Fruit fly (Drosophila melanogaster) whole organism, embryonic: ENCODE data around the gene CG7140.

Source experiments
- Atf3 ChIP-seq: fragments of 200-800 bp; sonication (Bioruptor generic); optimal IDR thresholded peaks from 3 replicates; lab custom pipeline; 2016; ENCODE audit warnings: missing biosample characterization, missing genetic modification characterization
- Awh ChIP-seq: fragments of 200-800 bp; sonication (Bioruptor generic); IDR thresholded peaks from 2 replicates; pipeline ENCODE4, ENCODE4 v1.3.6; 2022; ENCODE audit warnings: missing biosample characterization, missing genetic modification characterization
- CG12391 ChIP-seq: fragments of 200-800 bp; sonication (Bioruptor generic); optimal IDR thresholded peaks from 3 replicates; lab custom pipeline; 2018; ENCODE audit warnings: missing biosample characterization, mild to moderate bottlenecking, missing genetic modification characterization, moderate library complexity
- CG12659 ChIP-seq: fragments of 200-800 bp; sonication (Bioruptor generic); optimal IDR thresholded peaks from 3 replicates; lab custom pipeline; 2017; ENCODE audit warnings: mild to moderate bottlenecking, missing biosample characterization, missing genetic modification reagents, missing genetic modification characterization
- CG13123 ChIP-seq: fragments of 200-800 bp; sonication (Bioruptor generic); optimal IDR thresholded peaks from 2 replicates; lab custom pipeline; 2016; ENCODE audit warnings: missing biosample characterization, missing genetic modification characterization
- CG13624 ChIP-seq: fragments of 200-800 bp; sonication (Bioruptor generic); optimal IDR thresholded peaks from 2 replicates; lab custom pipeline; 2016; ENCODE audit warnings: missing biosample characterization, missing genetic modification characterization
- CG1647 ChIP-seq: fragments of 200-800 bp; sonication (Bioruptor generic); optimal IDR thresholded peaks from 3 replicates; lab custom pipeline; 2016; ENCODE audit warnings: missing biosample characterization, missing genetic modification characterization
- CG18476 ChIP-seq: fragments of 200-800 bp; sonication (Bioruptor generic); optimal IDR thresholded peaks from 2 replicates; lab custom pipeline; 2016; ENCODE audit warnings: missing biosample characterization, mild to moderate bottlenecking, missing genetic modification characterization
- CG2199 ChIP-seq: fragments of 200-800 bp; sonication (Bioruptor generic); IDR thresholded peaks from 3 replicates; pipeline ENCODE4 v1.3.6; 2022; ENCODE audit warnings: missing biosample characterization, missing genetic modification characterization
- CG33557 ChIP-seq: fragments of 200-800 bp; sonication (Bioruptor generic); optimal IDR thresholded peaks from 2 replicates; lab custom pipeline; 2019; ENCODE audit warnings: missing biosample characterization, mild to moderate bottlenecking, missing genetic modification characterization, moderate library complexity
- CG4424 ChIP-seq: fragments of 200-800 bp; sonication (Bioruptor generic); optimal IDR thresholded peaks from 3 replicates; lab custom pipeline; 2016; ENCODE audit warnings: missing biosample characterization, missing genetic modification characterization
- CG5245 ChIP-seq: fragments of 200-800 bp; sonication (Bioruptor generic); optimal IDR thresholded peaks from 3 replicates; lab custom pipeline; 2016; ENCODE audit warnings: missing biosample characterization, missing genetic modification characterization
- CG7839 ChIP-seq: fragments of 200-800 bp; sonication (Bioruptor generic); optimal IDR thresholded peaks from 3 replicates; lab custom pipeline; 2018; ENCODE audit warnings: missing biosample characterization, mild to moderate bottlenecking, missing genetic modification characterization, moderate library complexity
- CG7987 ChIP-seq: fragments of 200-800 bp; sonication (Bioruptor generic); optimal IDR thresholded peaks from 2 replicates; lab custom pipeline; 2018; ENCODE audit warnings: missing biosample characterization, mild to moderate bottlenecking, missing genetic modification characterization, moderate library complexity
- CG8924 ChIP-seq: fragments of 200-800 bp; optimal IDR thresholded peaks from 3 replicates; lab custom pipeline; 2019; ENCODE audit warnings: missing biosample characterization, mild to moderate bottlenecking, missing genetic modification characterization, moderate library complexity
- Dp ChIP-seq: fragments of 200-800 bp; sonication (Bioruptor generic); optimal IDR thresholded peaks from 2 replicates; lab custom pipeline; 2018; ENCODE audit warnings: missing biosample characterization, mild to moderate bottlenecking, missing genetic modification characterization, moderate library complexity
- Ets65A ChIP-seq: fragments of 200-800 bp; sonication (Bioruptor generic); peaks from one replicate; lab custom pipeline; 2016; ENCODE audit warnings: missing biosample characterization, missing genetic modification characterization
- GATAe ChIP-seq: fragments of 200-800 bp; sonication (Bioruptor generic); conservative IDR thresholded peaks from 2 replicates; pipeline ENCODE4 v1.3.6; 2022; ENCODE audit warnings: missing biosample characterization, missing genetic modification characterization
- H15 ChIP-seq: fragments of 200-800 bp; sonication (Bioruptor generic); IDR thresholded peaks from 3 replicates; pipeline ENCODE4 v1.3.6; 2022; ENCODE audit warnings: missing biosample characterization, missing genetic modification characterization
- HLH4C ChIP-seq: fragments of 200-800 bp; sonication (Bioruptor generic); IDR thresholded peaks from 3 replicates; pipeline ENCODE4 v1.3.6; 2022; ENCODE audit warnings: missing biosample characterization, missing genetic modification characterization; ENCODE audit not compliant: partially characterized antibody
- Hand ChIP-seq: fragments of 200-800 bp; sonication (Bioruptor generic); optimal IDR thresholded peaks from 2 replicates; lab custom pipeline; 2017; ENCODE audit warnings: mild to moderate bottlenecking, missing biosample characterization, missing genetic modification reagents, missing genetic modification characterization
- Hey ChIP-seq: fragments of 200-800 bp; sonication (Bioruptor generic); optimal IDR thresholded peaks from 3 replicates; lab custom pipeline; 2018; ENCODE audit warnings: missing biosample characterization, mild to moderate bottlenecking, missing genetic modification characterization
- Hmx ChIP-seq: fragments of 200-800 bp; sonication (Bioruptor generic); optimal IDR thresholded peaks from 2 replicates; lab custom pipeline; 2016; ENCODE audit warnings: missing biosample characterization, missing genetic modification characterization
- Kr ChIP-seq: fragments of 200-800 bp; sonication (Bioruptor generic); optimal IDR thresholded peaks from 2 replicates; lab custom pipeline; 2017; ENCODE audit warnings: missing biosample characterization, mild to moderate bottlenecking, missing genetic modification characterization
- Stat92E ChIP-seq, 3 experiments: fragments of >200 bp in 2 of 3; fragments of 200-800 bp in 1 of 3; sonication (Bioruptor generic) in 1 of 3; optimal IDR thresholded peaks; 2 replicates each; lab custom pipeline; 2017 to 2019; ENCODE audit warnings: missing biosample characterization in 3 of 3, missing genetic modification characterization in 3 of 3, mild to moderate bottlenecking in 1 of 3, moderate library complexity in 1 of 3
- TFAM ChIP-seq: fragments of 200-800 bp; sonication (Bioruptor generic); optimal IDR thresholded peaks from 2 replicates; lab custom pipeline; 2017; ENCODE audit warnings: missing biosample characterization, missing genetic modification characterization, inconsistent platforms
- Tbp ChIP-seq: fragments of >200 bp; optimal IDR thresholded peaks from 2 replicates; lab custom pipeline; 2018; ENCODE audit warnings: missing biosample characterization, missing genetic modification characterization
- Vsx1 ChIP-seq: fragments of 200-800 bp; sonication (Bioruptor generic); optimal IDR thresholded peaks from 2 replicates; lab custom pipeline; 2017; ENCODE audit warnings: missing biosample characterization, mild to moderate bottlenecking, missing genetic modification characterization, missing genetic modification reagents
- ase ChIP-seq: fragments of 200-800 bp; sonication (Bioruptor generic); IDR thresholded peaks from 3 replicates; pipeline ENCODE4 v1.3.6; 2022; ENCODE audit warnings: missing biosample characterization, missing genetic modification characterization
- bowl ChIP-seq: fragments of 200-800 bp; sonication (Bioruptor generic); IDR thresholded peaks from 2 replicates; pipeline ENCODE4 v1.3.6; 2022; ENCODE audit warnings: missing biosample characterization, missing genetic modification characterization
- cas ChIP-seq: fragments of 200-800 bp; sonication (Bioruptor generic); IDR thresholded peaks from 2 replicates; pipeline ENCODE4 v1.3.6; 2022; ENCODE audit warnings: missing biosample characterization, missing genetic modification characterization
- chm ChIP-seq: fragments of 200-800 bp; sonication (Bioruptor generic); IDR thresholded peaks from 2 replicates; pipeline ENCODE4 v1.3.6; 2022; ENCODE audit warnings: missing biosample characterization, missing genetic modification characterization
- corto ChIP-seq: fragments of 200-800 bp; sonication (Bioruptor generic); optimal IDR thresholded peaks from 2 replicates; lab custom pipeline; 2016; ENCODE audit warnings: missing biosample characterization, mild to moderate bottlenecking, missing genetic modification characterization, moderate library complexity
- dimm ChIP-seq: fragments of 200-800 bp; sonication (Bioruptor generic); IDR thresholded peaks from 2 replicates; pipeline ENCODE4 v1.3.6; 2022; ENCODE audit warnings: missing biosample characterization, missing genetic modification characterization
- en ChIP-seq: fragments of 200-800 bp; sonication (Bioruptor generic); optimal IDR thresholded peaks from 2 replicates; lab custom pipeline; 2016; ENCODE audit warnings: missing biosample characterization, missing genetic modification characterization
- fd3F ChIP-seq: fragments of 200-800 bp; sonication (Bioruptor generic); optimal IDR thresholded peaks from 2 replicates; lab custom pipeline; 2018; ENCODE audit warnings: missing biosample characterization, mild to moderate bottlenecking, missing genetic modification characterization, moderate library complexity
- gfzf ChIP-seq: fragments of 200-800 bp; sonication (Bioruptor generic); optimal IDR thresholded peaks from 2 replicates; lab custom pipeline; 2016; ENCODE audit warnings: missing biosample characterization, mild to moderate bottlenecking, missing genetic modification characterization, moderate library complexity
- hb ChIP-seq: fragments of 200-800 bp; sonication (Bioruptor generic); IDR thresholded peaks from 3 replicates; pipeline ENCODE4 v1.3.6; 2022; ENCODE audit warnings: missing biosample characterization, missing genetic modification characterization; ENCODE audit not compliant: partially characterized antibody
- insv ChIP-seq, 2 experiments: fragments of 200-800 bp; sonication (Bioruptor generic); optimal IDR thresholded peaks; 3 replicates each; lab custom pipeline; 2016 to 2018; ENCODE audit warnings: missing biosample characterization in 2 of 2, missing genetic modification characterization in 2 of 2
- jing ChIP-seq: fragments of 200-800 bp; sonication (Bioruptor generic); optimal IDR thresholded peaks from 2 replicates; lab custom pipeline; 2018; ENCODE audit warnings: missing biosample characterization, mild to moderate bottlenecking, missing genetic modification characterization
- ken ChIP-seq: fragments of 200-800 bp; sonication (Bioruptor generic); IDR thresholded peaks from 3 replicates; pipeline ENCODE4 v1.3.6; 2022; ENCODE audit warnings: missing biosample characterization, missing genetic modification characterization
- nom ChIP-seq: fragments of 200-800 bp; sonication (Bioruptor generic); optimal IDR thresholded peaks from 2 replicates; lab custom pipeline; 2017; ENCODE audit warnings: missing biosample characterization, missing genetic modification characterization, mild to moderate bottlenecking, moderate library complexity, missing genetic modification reagents
- oc ChIP-seq: fragments of 200-800 bp; sonication (Bioruptor generic); optimal IDR thresholded peaks from 2 replicates; lab custom pipeline; 2018; ENCODE audit warnings: missing biosample characterization, mild to moderate bottlenecking, missing genetic modification characterization, moderate library complexity
- peb ChIP-seq: fragments of 200-800 bp; sonication (Bioruptor generic); IDR thresholded peaks from 2 replicates; pipeline ENCODE4 v1.3.6; 2022; ENCODE audit warnings: missing biosample characterization, missing genetic modification characterization
- sisA ChIP-seq: fragments of 200-800 bp; sonication (Bioruptor generic); IDR thresholded peaks from 2 replicates; pipeline ENCODE4 v1.3.6; 2022; ENCODE audit warnings: missing biosample characterization, missing genetic modification characterization
- slp2 ChIP-seq: fragments of 200-800 bp; sonication (Bioruptor generic); optimal IDR thresholded peaks from 2 replicates; lab custom pipeline; 2016; ENCODE audit warnings: missing biosample characterization, missing genetic modification characterization
- tin ChIP-seq: fragments of 200-800 bp; sonication (Bioruptor generic); optimal IDR thresholded peaks from 3 replicates; lab custom pipeline; 2016; ENCODE audit warnings: missing biosample characterization, missing genetic modification characterization
- usp ChIP-seq: fragments of >200 bp; optimal IDR thresholded peaks from 2 replicates; lab custom pipeline; 2017; ENCODE audit warnings: missing biosample characterization, missing genetic modification characterization
- vfl ChIP-seq: fragments of 200-800 bp; sonication (Bioruptor generic); optimal IDR thresholded peaks from 2 replicates; lab custom pipeline; 2016; ENCODE audit warnings: missing biosample characterization, missing genetic modification characterization

CG7140 gene

DNA sequence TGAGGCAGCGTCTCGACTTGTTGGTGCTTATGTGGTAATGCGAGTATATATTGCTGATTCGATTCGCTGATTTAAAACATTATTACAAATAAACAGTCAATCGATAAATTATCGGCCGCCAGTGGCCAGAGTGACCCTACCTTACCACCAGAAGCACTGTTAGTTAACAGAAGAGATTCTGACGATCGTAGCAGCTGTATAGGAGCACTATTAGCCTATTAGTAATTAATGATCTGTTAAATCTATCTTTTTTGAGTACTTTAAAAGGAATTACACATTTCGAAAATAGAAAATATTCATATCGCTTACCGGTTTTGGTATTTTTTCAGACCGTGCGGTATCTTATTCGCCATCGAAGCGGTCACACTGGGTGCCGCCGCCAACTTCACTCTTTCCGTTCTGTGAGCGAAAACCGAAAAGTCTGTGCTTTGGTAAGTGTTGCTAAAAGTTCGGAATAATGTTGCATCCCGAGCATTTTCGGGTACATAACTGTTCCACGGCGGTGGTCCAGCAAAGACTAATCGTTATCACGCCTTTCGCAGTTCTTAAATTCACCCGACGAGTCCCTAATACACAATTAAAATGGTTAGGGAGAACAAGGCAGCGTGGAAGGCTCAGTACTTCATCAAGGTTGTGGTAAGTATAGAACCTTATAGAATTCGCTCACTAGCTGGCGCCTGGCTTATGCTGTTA lies 47.7 kb upstream of the CG7140 start, which contains the start of the genes CG7130 and RpLP0 (continued):
- TF ChIP-seq CG5245 (GFP tag; lab: Kevin White, UChicago): peak; percentile 88
- peak; percentile 4 for TF ChIP-seq corto (GFP tag; lab: Kevin White, UChicago)
- peak; percentile 99 for TF ChIP-seq Ets65A (GFP tag; lab: Kevin White, UChicago)
- peak; percentile 61 for TF ChIP-seq sisA
- peak; percentile 87 for TF ChIP-seq Atf3 (GFP tag; lab: Kevin White, UChicago)
- TF ChIP-seq Dp (GFP tag; lab: Kevin White, UChicago): peak; percentile 73
- peak; percentile 86 for TF ChIP-seq CG7839 (tag; lab: Kevin White, UChicago)
- TF ChIP-seq CG1647 (GFP tag; lab: Kevin White, UChicago): peak; percentile 85
- peak in 1 of 2 experiments; percentile 77 for TF ChIP-seq insv (GFP tag; optimal IDR thresholded peaks at IDR 0.05; lab: Kevin White, UChicago)
- peak; percentile 77 for TF ChIP-seq H15 (GFP tag; lab: Robert Waterston, UW)
- TF ChIP-seq GATAe (GFP tag; lab: Robert Waterston, UW): no peak
- TF ChIP-seq hb (GFP tag; lab: Robert Waterston, UW): no peak
- peak; percentile 67 for TF ChIP-seq oc (tag; lab: Kevin White, UChicago)
- TF ChIP-seq CG18476: peak; percentile 61
- TF ChIP-seq CG12391 (tag; lab: Kevin White, UChicago): peak; percentile 90
- peak; percentile 91 for TF ChIP-seq tin (GFP tag; lab: Kevin White, UChicago)
- TF ChIP-seq bowl: peak; percentile 67
- TF ChIP-seq chm (GFP tag; lab: Robert Waterston, UW): peak; percentile 93
- TF ChIP-seq dimm (GFP tag; lab: Robert Waterston, UW): 0 out of 2 replicates have a peak, but pooled peaks have one; percentile 23
- TF ChIP-seq Kr (GFP tag; lab: Kevin White, UChicago): peak; percentile 38
- peak; percentile 88 for TF ChIP-seq Hey (tag; lab: Kevin White, UChicago)
- peak; percentile 93 for TF ChIP-seq CG33557 (GFP tag; lab: Kevin White, UChicago)
- peak; percentile 87 for TF ChIP-seq ase (GFP tag; lab: Robert Waterston, UW)
- TF ChIP-seq CG8924 (tag; lab: Kevin White, UChicago): peak; percentile 83
- TF ChIP-seq CG13123 (GFP tag; lab: Kevin White, UChicago): peak; percentile 86
- peak; percentile 87 for TF ChIP-seq CG4424 (GFP tag; lab: Kevin White, UChicago)
- TF ChIP-seq Stat92E (GFP tag; optimal IDR thresholded peaks at IDR 0.05; lab: Kevin White, UChicago): peak in 1 of 3 experiments; percentile 63
- TF ChIP-seq CG7987 (GFP tag; lab: Kevin White, UChicago): peak; percentile 98
- peak; percentile 90 for TF ChIP-seq ken (GFP tag; lab: Robert Waterston, UW)
- peak; percentile 77 for TF ChIP-seq vfl
- TF ChIP-seq nom (GFP tag; lab: Kevin White, UChicago): peak; percentile 86
- TF ChIP-seq CG13624 (GFP tag; lab: Kevin White, UChicago): peak; percentile 95
- TF ChIP-seq CG12659 (GFP tag; lab: Kevin White, UChicago): peak; percentile 97
- TF ChIP-seq Tbp (GFP tag; lab: Kevin White, UChicago): peak; percentile 28
- peak; percentile 74; the same call in 1 of the 2 replicates for TF ChIP-seq cas (GFP tag; lab: Robert Waterston, UW)
- TF ChIP-seq Hmx (GFP tag; lab: Kevin White, UChicago): no peak
- TF ChIP-seq usp (GFP tag; lab: Kevin White, UChicago): no peak
- peak; percentile 89 for TF ChIP-seq Awh (GFP tag; lab: Robert Waterston, UW)
- peak; percentile 85 for TF ChIP-seq TFAM (GFP tag; lab: Kevin White, UChicago)
- peak; percentile 90 for TF ChIP-seq slp2
- peak; percentile 82 for TF ChIP-seq Hand (GFP tag; lab: Kevin White, UChicago)
- TF ChIP-seq en (GFP tag; lab: Kevin White, UChicago): peak; percentile 86
- TF ChIP-seq HLH4C (GFP tag; lab: Robert Waterston, UW): peak; percentile 55; the same call in 1 of the 3 replicates
- TF ChIP-seq gfzf (GFP tag; lab: Kevin White, UChicago): peak; percentile 91
- TF ChIP-seq fd3F (GFP tag; lab: Kevin White, UChicago): peak; percentile 86
- TF ChIP-seq peb: peak; percentile 51; the same call in 1 of the 2 replicates
- peak; percentile 93 for TF ChIP-seq Vsx1 (GFP tag; lab: Kevin White, UChicago)
- peak; percentile 71 for TF ChIP-seq jing (GFP tag; lab: Kevin White, UChicago)
- no peak for TF ChIP-seq CG2199 (GFP tag; lab: Robert Waterston, UW)
